Fruit fly (Drosophila melanogaster): Measurements from ENCODE around the gene CG14011.

CG14011 gene

DNA sequence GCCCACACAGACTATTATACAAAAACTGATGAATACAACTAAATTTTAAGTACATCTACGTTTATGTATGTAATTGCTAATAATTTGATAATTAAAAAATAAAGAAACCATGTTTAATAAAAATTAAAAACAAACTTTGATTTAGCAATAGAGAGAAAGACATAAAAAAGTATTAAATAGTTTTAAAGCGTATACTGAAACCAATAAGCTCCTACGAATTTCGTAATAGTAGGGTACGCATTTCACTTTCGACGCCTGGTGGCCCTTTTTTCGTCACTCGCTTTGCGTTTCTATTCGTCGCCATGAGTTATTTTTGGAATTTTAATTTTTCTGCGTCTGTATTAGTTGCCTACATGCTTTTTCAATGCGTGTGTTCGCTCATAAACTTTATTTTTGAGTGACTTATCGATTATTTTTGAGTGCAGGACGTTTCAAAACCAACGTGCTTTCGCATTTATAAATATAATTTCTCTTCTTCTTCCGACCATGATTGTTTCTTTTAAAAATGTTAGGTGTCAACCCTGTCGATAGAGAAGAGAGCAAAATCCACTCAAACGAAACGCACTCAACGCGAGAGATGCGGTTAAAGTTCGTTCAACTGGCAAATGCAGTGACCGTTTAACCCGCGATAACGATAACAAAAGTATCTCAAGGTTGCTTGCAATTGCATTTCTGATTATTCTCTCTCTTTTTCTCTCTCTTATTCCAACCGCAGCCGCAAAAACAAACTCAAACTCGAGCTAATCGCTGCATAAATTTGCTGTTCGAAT, 34.2 kb downstream of the CG14011 start, which contains the start of gene Oscillin (continued):
- TF ChIP-seq dysf (GFP tag; IDR thresholded peaks at IDR 0.05), result peak; percentile 81
- peak; percentile 59 for TF ChIP-seq CG13287 (GFP tag; IDR thresholded peaks at IDR 0.05; ENCODE audit: partially characterized antibody)
- TF ChIP-seq Nf-YB (GFP tag; optimal IDR thresholded peaks at IDR 0.05), result peak; percentile 76
- peak; percentile 30 for TF ChIP-seq Mad (GFP tag; optimal IDR thresholded peaks at IDR 0.05)
- TF ChIP-seq Atf3 (GFP tag; optimal IDR thresholded peaks at IDR 0.05), result no peak
- TF ChIP-seq CG9876 (GFP tag; optimal IDR thresholded peaks at IDR 0.05), result no peak
- TF ChIP-seq hb (GFP tag; IDR thresholded peaks at IDR 0.05; ENCODE audit: partially characterized antibody), result peak; percentile 84
- no peak for TF ChIP-seq pan (optimal IDR thresholded peaks at IDR 0.05)
- peak in 1 of 2 experiments; percentile 92 for TF ChIP-seq pan (GFP tag; optimal IDR thresholded peaks at IDR 0.05 in 1 of 2, IDR thresholded peaks at IDR 0.05 in 1 of 2)
- no peak for TF ChIP-seq CG15479 (GFP tag; optimal IDR thresholded peaks at IDR 0.05)
- peak; percentile 79 for TF ChIP-seq ase (GFP tag; IDR thresholded peaks at IDR 0.05)
- TF ChIP-seq CG31365 (tag; optimal IDR thresholded peaks at IDR 0.05), result no peak
- no peak for TF ChIP-seq p53 (GFP tag; optimal IDR thresholded peaks at IDR 0.05)
- TF ChIP-seq tgo (GFP tag; IDR thresholded peaks at IDR 0.05), result peak; percentile 88
- TF ChIP-seq CG10209 (GFP tag; optimal IDR thresholded peaks at IDR 0.05), result peak; percentile 77
- TF ChIP-seq CG1024 (GFP tag; IDR thresholded peaks at IDR 0.05), result peak; percentile 56
- peak; percentile 91 for TF ChIP-seq Sox102F (GFP tag; optimal IDR thresholded peaks at IDR 0.05)
- peak; percentile 85 for TF ChIP-seq CG6254 (GFP tag; optimal IDR thresholded peaks at IDR 0.05)
- peak; percentile 77 for TF ChIP-seq CG2875 (GFP tag; optimal IDR thresholded peaks at IDR 0.05)
- TF ChIP-seq Hmr (GFP tag; optimal IDR thresholded peaks at IDR 0.05), result no peak
- TF ChIP-seq Med (GFP tag), result peak; percentile 90
- no peak for TF ChIP-seq crol (GFP tag; IDR thresholded peaks at IDR 0.05)
- peak in 1 of 2 experiments; percentile 93 for TF ChIP-seq bsh (GFP tag; optimal IDR thresholded peaks at IDR 0.05)
- no peak for TF ChIP-seq zfh2 (GFP tag; optimal IDR thresholded peaks at IDR 0.05)
- no peak for TF ChIP-seq CG8089 (GFP tag; optimal IDR thresholded peaks at IDR 0.05)
- TF ChIP-seq Gsc (GFP tag; IDR thresholded peaks at IDR 0.05), result no peak
- peak; percentile 61 for TF ChIP-seq kah (GFP tag; optimal IDR thresholded peaks at IDR 0.05)
- peak; percentile 64 for TF ChIP-seq abd-A (tag; optimal IDR thresholded peaks at IDR 0.05)
- TF ChIP-seq CG7372 (GFP tag; IDR thresholded peaks at IDR 0.05), result peak; percentile 77
- TF ChIP-seq CG4707 (GFP tag; optimal IDR thresholded peaks at IDR 0.05), result no peak
- TF ChIP-seq CG2202 (tag; optimal IDR thresholded peaks at IDR 0.05), result peak; percentile 28
- TF ChIP-seq so (GFP tag; IDR thresholded peaks at IDR 0.05), result peak; percentile 63; the same call in 1 of the 3 replicates
- TF ChIP-seq nmo (GFP tag; optimal IDR thresholded peaks at IDR 0.05), result peak; percentile 93
- TF ChIP-seq cad (GFP tag; optimal IDR thresholded peaks at IDR 0.05), result no peak
- TF ChIP-seq CG9437 (GFP tag; optimal IDR thresholded peaks at IDR 0.05), result peak; percentile 40
- peak; percentile 74 for TF ChIP-seq Fer2 (tag; optimal IDR thresholded peaks at IDR 0.05)
- TF ChIP-seq az2 (GFP tag; optimal IDR thresholded peaks at IDR 0.05), result peak; percentile 77
- TF ChIP-seq bcd (GFP tag; optimal IDR thresholded peaks at IDR 0.05), result peak; percentile 80
- TF ChIP-seq CG7271 (tag; optimal IDR thresholded peaks at IDR 0.05), result peak; percentile 35
- TF ChIP-seq CG43689 (GFP tag; IDR thresholded peaks at IDR 0.05), result no peak
- no peak for TF ChIP-seq HLHmδ (GFP tag; optimal IDR thresholded peaks at IDR 0.05)
- TF ChIP-seq CG2116 (GFP tag; optimal IDR thresholded peaks at IDR 0.05), result peak; percentile 77
- peak; percentile 87 for TF ChIP-seq CG34422 (GFP tag; IDR thresholded peaks at IDR 0.05)
- TF ChIP-seq Bgb (GFP tag; IDR thresholded peaks at IDR 0.05; ENCODE audit: partially characterized antibody), result peak; percentile 64; the same call in 1 of the 2 replicates
- TF ChIP-seq stc (GFP tag; IDR thresholded peaks at IDR 0.05), result peak; percentile 94
- TF ChIP-seq H2.0 (GFP tag; IDR thresholded peaks at IDR 0.05), result peak; percentile 84
- TF ChIP-seq HLH4C (GFP tag; IDR thresholded peaks at IDR 0.05; ENCODE audit: partially characterized antibody), result peak; percentile 84
- no peak for TF ChIP-seq pnt (GFP tag; optimal IDR thresholded peaks at IDR 0.05)
- TF ChIP-seq Sin3A (optimal IDR thresholded peaks at IDR 0.05), result no peak
